Fruit fly (Drosophila melanogaster) whole organism, prepupa: ENCODE data around the gene lqf.

Source experiments
- Blimp-1 ChIP-seq: fragments of 200-800 bp; sonication (Bioruptor generic); optimal IDR thresholded peaks from 3 replicates; lab custom pipeline; 2017; ENCODE audit warnings: missing biosample characterization, missing genetic modification characterization, mild to moderate bottlenecking, moderate library complexity, missing genetic modification reagents
- CG16779 ChIP-seq: fragments of 200-800 bp; sonication (Bioruptor generic); optimal IDR thresholded peaks from 3 replicates; lab custom pipeline; 2017; ENCODE audit warnings: missing biosample characterization, mild to moderate bottlenecking, missing genetic modification characterization
- Ets96B ChIP-seq: fragments of 200-800 bp; optimal IDR thresholded peaks from 2 replicates; lab custom pipeline; 2019; ENCODE audit warnings: missing biosample characterization, mild to moderate bottlenecking, missing genetic modification characterization, moderate library complexity

dm6 chr3L:7506117-7506516 lies 22.5 kb upstream of the lqf start, which contains the start of gene CG7548:
- TF ChIP-seq CG16779: no peak
- TF ChIP-seq Blimp-1 (GFP tag; lab: Kevin White, UChicago): no peak
- TF ChIP-seq Ets96B (tag; lab: Kevin White, UChicago): no peak
